Worm (Caenorhabditis elegans): ENCODE data around the gene C46C11.4.
A peak's percentile ranks its signal among the peaks of the same experiment; 100 is the strongest.

C46C11.4 gene

ce11 chrX:4662964-4663684 lies 16.1 kb upstream of the C46C11.4 start (continued):
- TF ChIP-seq snpc-4 (tag; optimal IDR thresholded peaks at IDR 0.05) = no peak
- no peak for TF ChIP-seq irx-1 (tag; optimal IDR thresholded peaks at IDR 0.05)
- TF ChIP-seq nhr-20 (tag; optimal IDR thresholded peaks at IDR 0.05) = peak; percentile 25
- TF ChIP-seq unc-130 (tag; optimal IDR thresholded peaks at IDR 0.05) = no peak
- TF ChIP-seq lsy-2 (tag; optimal IDR thresholded peaks at IDR 0.05) = no peak
- TF ChIP-seq zip-4 (GFP tag; optimal IDR thresholded peaks at IDR 0.05) = no peak
- no peak for TF ChIP-seq mef-2 (tag; optimal IDR thresholded peaks at IDR 0.05)
- no peak for TF ChIP-seq mab-9 (GFP tag; IDR thresholded peaks at IDR 0.05)
- no peak for TF ChIP-seq elt-2 (tag; optimal IDR thresholded peaks at IDR 0.05)
- no peak for TF ChIP-seq nhr-77 (tag; optimal IDR thresholded peaks at IDR 0.05)
- peak; percentile 77 for TF ChIP-seq nhr-85 (tag)
- TF ChIP-seq swsn-7 (tag; optimal IDR thresholded peaks at IDR 0.05) = no peak
- TF ChIP-seq aha-1 (tag; optimal IDR thresholded peaks at IDR 0.05) = no peak
- no peak for TF ChIP-seq snu-23 (GFP tag; optimal IDR thresholded peaks at IDR 0.05)
- no peak for TF ChIP-seq nhr-237 (tag; optimal IDR thresholded peaks at IDR 0.05)

- peak; percentile 84 for TF ChIP-seq zip-4 (GFP tag; optimal IDR thresholded peaks at IDR 0.05)
- peak; percentile 56 for TF ChIP-seq C16A3.4 (tag; optimal IDR thresholded peaks at IDR 0.05)
- TF ChIP-seq lin-35 (GFP tag; optimal IDR thresholded peaks at IDR 0.05) = peak in 1 of 2 experiments; percentile 36
- TF ChIP-seq nhr-47 (tag; optimal IDR thresholded peaks at IDR 0.05) = peak; percentile 37
- TF ChIP-seq unc-98 (GFP tag; IDR thresholded peaks at IDR 0.05) = no peak
- peak in 1 of 2 experiments; percentile 57 for TF ChIP-seq mdl-1 (tag; optimal IDR thresholded peaks at IDR 0.05)
- peak; percentile 79 for TF ChIP-seq pqm-1 (tag; optimal IDR thresholded peaks at IDR 0.05)
- peak; percentile 82 for TF ChIP-seq skn-1 (tag; optimal IDR thresholded peaks at IDR 0.05)
- TF ChIP-seq snu-23 (GFP tag; optimal IDR thresholded peaks at IDR 0.05) = peak; percentile 77
- TF ChIP-seq jun-1 (tag; optimal IDR thresholded peaks at IDR 0.05) = peak; percentile 13
- TF ChIP-seq nhr-85 (tag) = peak; percentile 95
- no peak for TF ChIP-seq sptf-1 (tag; optimal IDR thresholded peaks at IDR 0.05)
- TF ChIP-seq ceh-82 (tag; optimal IDR thresholded peaks at IDR 0.05) = peak; percentile 25 to 49 (median 37)
- peak; percentile 61 for TF ChIP-seq tbx-2 (tag; optimal IDR thresholded peaks at IDR 0.05)
- peak; percentile 12 to 40 (median 38) for TF ChIP-seq dpl-1 (GFP tag; optimal IDR thresholded peaks at IDR 0.05)
- TF ChIP-seq mep-1 (tag; optimal IDR thresholded peaks at IDR 0.05) = peak; percentile 80
- TF ChIP-seq grh-1 (GFP tag; IDR thresholded peaks at IDR 0.05) = peak; percentile 54
- no peak for TF ChIP-seq ceh-88 (GFP tag; IDR thresholded peaks at IDR 0.05)
- TF ChIP-seq nhr-77 (tag; optimal IDR thresholded peaks at IDR 0.05) = peak; percentile 57
- no peak for TF ChIP-seq ztf-11 (tag; optimal IDR thresholded peaks at IDR 0.05)
- no peak for TF ChIP-seq snpc-4 (tag; optimal IDR thresholded peaks at IDR 0.05)
- no peak for TF ChIP-seq lin-39 (tag; optimal IDR thresholded peaks at IDR 0.05)
- peak; percentile 28 to 61 for TF ChIP-seq lsy-2 (tag; optimal IDR thresholded peaks at IDR 0.05)
- TF ChIP-seq lir-3 (tag; optimal IDR thresholded peaks at IDR 0.05; ENCODE audit: poor library complexity) = peak; percentile 18
- no peak for TF ChIP-seq dsc-1 (tag; optimal IDR thresholded peaks at IDR 0.05)
- TF ChIP-seq nhr-90 (tag; optimal IDR thresholded peaks at IDR 0.05; ENCODE audit: poor library complexity) = peak; percentile 66
- no peak for TF ChIP-seq fkh-10 (GFP tag; optimal IDR thresholded peaks at IDR 0.05)
- TF ChIP-seq nhr-19 (GFP tag; conservative IDR thresholded peaks at IDR 0.05) = peak; percentile 69
- peak; percentile 85 for TF ChIP-seq lin-14 (GFP tag; optimal IDR thresholded peaks at IDR 0.05)
- peak; percentile 13 for TF ChIP-seq unc-130 (tag; optimal IDR thresholded peaks at IDR 0.05)
- TF ChIP-seq ztf-4 (tag; optimal IDR thresholded peaks at IDR 0.05) = no peak
- no peak for TF ChIP-seq mef-2 (tag; optimal IDR thresholded peaks at IDR 0.05)
- no peak for TF ChIP-seq unc-86 (tag; optimal IDR thresholded peaks at IDR 0.05)
- peak; percentile 77 for TF ChIP-seq nhr-20 (tag; optimal IDR thresholded peaks at IDR 0.05)
- TF ChIP-seq blmp-1 (tag; optimal IDR thresholded peaks at IDR 0.05) = peak; percentile 98
- peak; percentile 66 for TF ChIP-seq xbp-1 (tag; optimal IDR thresholded peaks at IDR 0.05)
- no peak for TF ChIP-seq mab-9 (GFP tag; IDR thresholded peaks at IDR 0.05)
- TF ChIP-seq rnt-1 (tag; optimal IDR thresholded peaks at IDR 0.05) = peak; percentile 22
- peak; percentile 77 for TF ChIP-seq elt-2 (tag; optimal IDR thresholded peaks at IDR 0.05)
- TF ChIP-seq elt-3 (tag; optimal IDR thresholded peaks at IDR 0.05) = peak in 3 of 6 experiments; percentile 32 to 50 (median 39)
- TF ChIP-seq nhr-71 (tag; optimal IDR thresholded peaks at IDR 0.05) = peak; percentile 75
- no peak for TF ChIP-seq lin-15B (tag; optimal IDR thresholded peaks at IDR 0.05)
- TF ChIP-seq swsn-7 (tag; optimal IDR thresholded peaks at IDR 0.05) = peak; percentile 49
- TF ChIP-seq efl-1 (optimal IDR thresholded peaks at IDR 0.05) = peak; percentile 31 to 53
- peak in 1 of 2 experiments; percentile 88 for TF ChIP-seq efl-1 (GFP tag; optimal IDR thresholded peaks at IDR 0.05 in 1 of 2)
Measured at ce11 chrX:4662293-4662825, 15.4 kb upstream of the C46C11.4 start.

Measured in whole organism, L1 larva.